Worm (Caenorhabditis elegans) whole organism, L4 larva: ENCODE results near the gene C34B4.5.
"Not testable (repeated sequence)": the region's sequence is repeated elsewhere in the genome, so short reads cannot be mapped to it uniquely, and the experiment has no call there.

Experiments used
- T26A8.4 ChIP-seq: fragments of 200-800 bp; sonication (Bioruptor generic); IDR thresholded peaks from 2 replicates; pipeline ENCODE4 v1.3.6; 2022; ENCODE audit warnings: missing genetic modification characterization, missing compliant biosample characterization
- Y48G9A.11 ChIP-seq: fragments of 200-800 bp; sonication (Bioruptor generic); IDR thresholded peaks from 2 replicates; pipeline ENCODE4 v1.3.6; 2022; ENCODE audit warnings: missing genetic modification reagents, missing genetic modification characterization, missing compliant biosample characterization
- Y75B8A.6 ChIP-seq: fragments of 200-800 bp; sonication (Bioruptor generic); IDR thresholded peaks from 2 replicates; pipeline ENCODE4 v1.3.6; 2022; ENCODE audit warnings: missing genetic modification reagents, missing genetic modification characterization, missing compliant biosample characterization
- arid-1 ChIP-seq: fragments of 200-800 bp; sonication (Bioruptor generic); conservative IDR thresholded peaks from 2 replicates; pipeline ENCODE4 v1.3.6; 2022; ENCODE audit warnings: missing genetic modification reagents, missing genetic modification characterization, missing compliant biosample characterization
- ceh-20 ChIP-seq: fragments of 200-800 bp; sonication (Bioruptor generic); IDR thresholded peaks from 2 replicates; pipeline ENCODE4 v1.3.6; 2022; ENCODE audit warnings: missing genetic modification reagents, missing genetic modification characterization, missing compliant biosample characterization
- ceh-32 ChIP-seq: sonication (generic microtip); optimal IDR thresholded peaks from 2 replicates; lab custom pipeline; 2016; ENCODE audit warnings: mild to moderate bottlenecking, missing genetic modification characterization, missing compliant biosample characterization; ENCODE audit not compliant: poor library complexity
- ceh-44 ChIP-seq: fragments of 200-800 bp; sonication (Bioruptor generic); IDR thresholded peaks from 2 replicates; pipeline ENCODE4 v1.3.6; 2022; ENCODE audit warnings: missing genetic modification reagents, missing genetic modification characterization, missing compliant biosample characterization
- ceh-62 ChIP-seq: sonication (generic microtip); optimal IDR thresholded peaks from 2 replicates; lab custom pipeline; 2017; ENCODE audit warnings: missing biosample characterization, missing genetic modification characterization
- ceh-82 ChIP-seq: sonication (generic microtip); optimal IDR thresholded peaks from 2 replicates; lab custom pipeline; 2017; ENCODE audit warnings: missing biosample characterization, missing genetic modification characterization
- ctbp-1 ChIP-seq: fragments of 200-800 bp; sonication (Bioruptor generic); IDR thresholded peaks from 2 replicates; pipeline ENCODE4 v1.3.6; 2022; ENCODE audit warnings: missing genetic modification reagents, missing genetic modification characterization, missing compliant biosample characterization
- daf-12 ChIP-seq: fragments of 150-350 bp; optimal IDR thresholded peaks from 2 replicates; lab custom pipeline; 2014; ENCODE audit warnings: missing biosample characterization, missing genetic modification reagents, missing genetic modification characterization
- daf-19 ChIP-seq: fragments of 200-800 bp; sonication (Bioruptor generic); conservative IDR thresholded peaks from 2 replicates; pipeline ENCODE4 v1.3.6; 2022; ENCODE audit warnings: missing genetic modification characterization, missing compliant biosample characterization
- daf-8 ChIP-seq: fragments of 200-800 bp; sonication (Bioruptor generic); IDR thresholded peaks from 2 replicates; pipeline ENCODE4 v1.3.6; 2022; ENCODE audit warnings: missing genetic modification characterization, missing compliant biosample characterization
- dmd-8 ChIP-seq: fragments of 200-800 bp; sonication (Bioruptor generic); IDR thresholded peaks from 2 replicates; pipeline ENCODE4 v1.3.6; 2022; ENCODE audit warnings: missing genetic modification characterization, missing compliant biosample characterization
- dve-1 ChIP-seq: sonication (generic microtip); optimal IDR thresholded peaks from 2 replicates; lab custom pipeline; 2017; ENCODE audit warnings: antibody characterized with exemption, mild to moderate bottlenecking, missing genetic modification characterization, missing compliant biosample characterization; ENCODE audit not compliant: insufficient read depth
- egl-27 ChIP-seq: sonication (generic microtip); optimal IDR thresholded peaks from 3 replicates; lab custom pipeline; 2017; ENCODE audit warnings: missing biosample characterization, missing genetic modification reagents, missing genetic modification characterization
- egl-43 ChIP-seq: fragments of 200-800 bp; sonication (Bioruptor generic); IDR thresholded peaks from 2 replicates; pipeline ENCODE4 v1.3.6; 2022; ENCODE audit warnings: missing genetic modification reagents, missing genetic modification characterization, missing compliant biosample characterization
- fkh-10 ChIP-seq: fragments of 150-350 bp; optimal IDR thresholded peaks from 2 replicates; lab custom pipeline; 2014; ENCODE audit warnings: missing biosample characterization, missing genetic modification reagents, missing genetic modification characterization
- hif-1 ChIP-seq, 2 experiments: sonication (generic microtip); optimal IDR thresholded peaks; 2 replicates each; lab custom pipeline; 2016 to 2017; ENCODE audit warnings: missing compliant biosample characterization in 2 of 2, missing genetic modification characterization in 2 of 2, missing genetic modification reagents in 2 of 2, missing genotype in 2 of 2, mild to moderate bottlenecking in 1 of 2
- hlh-11 ChIP-seq: fragments of 200-800 bp; sonication (Bioruptor generic); optimal IDR thresholded peaks from 2 replicates; lab custom pipeline; 2018; ENCODE audit warnings: mild to moderate bottlenecking, missing genetic modification characterization, missing compliant biosample characterization
- lin-13 ChIP-seq: fragments of 150-350 bp; optimal IDR thresholded peaks from 2 replicates; lab custom pipeline; 2014; ENCODE audit warnings: missing biosample characterization, missing genetic modification reagents, missing genetic modification characterization
- lin-15B ChIP-seq: fragments of 150-350 bp; sonication (generic microtip); optimal IDR thresholded peaks from 3 replicates; lab custom pipeline; 2014; ENCODE audit warnings: missing biosample characterization, missing genetic modification characterization
- lir-3 ChIP-seq: sonication (generic microtip); optimal IDR thresholded peaks from 2 replicates; lab custom pipeline; 2016; ENCODE audit warnings: mild to moderate bottlenecking, missing genetic modification characterization, missing compliant biosample characterization
- mdt-29 ChIP-seq: fragments of 200-800 bp; sonication (Bioruptor generic); IDR thresholded peaks from 2 replicates; pipeline ENCODE4 v1.3.6; 2022; ENCODE audit warnings: missing genetic modification reagents, missing genetic modification characterization, missing compliant biosample characterization
- mes-2 ChIP-seq: sonication (generic microtip); optimal IDR thresholded peaks from 2 replicates; lab custom pipeline; 2016; ENCODE audit warnings: missing genotype, mild to moderate bottlenecking, missing genetic modification characterization, missing compliant biosample characterization; ENCODE audit not compliant: poor library complexity, severe bottlenecking
- nhr-10 ChIP-seq: fragments of 150-350 bp; optimal IDR thresholded peaks from 2 replicates; lab custom pipeline; 2014; ENCODE audit warnings: missing biosample characterization, missing genetic modification characterization
- nhr-102 ChIP-seq: sonication (generic microtip); optimal IDR thresholded peaks from 2 replicates; lab custom pipeline; 2016; ENCODE audit warnings: mild to moderate bottlenecking, missing genetic modification characterization, moderate library complexity, missing compliant biosample characterization
- nhr-11 ChIP-seq: fragments of 150-350 bp; optimal IDR thresholded peaks from 2 replicates; lab custom pipeline; 2014; ENCODE audit warnings: missing biosample characterization, missing genetic modification characterization
- nhr-111 ChIP-seq: fragments of 200-800 bp; sonication (Bioruptor generic); optimal IDR thresholded peaks from 2 replicates; lab custom pipeline; 2018; ENCODE audit warnings: mild to moderate bottlenecking, missing genetic modification characterization, missing compliant biosample characterization
- nhr-237 ChIP-seq: sonication (generic microtip); optimal IDR thresholded peaks from 2 replicates; lab custom pipeline; 2017; ENCODE audit warnings: missing biosample characterization, missing genetic modification characterization
- nhr-25 ChIP-seq: sonication (generic microtip); optimal IDR thresholded peaks from 2 replicates; lab custom pipeline; 2017; ENCODE audit warnings: missing genetic modification characterization, mild to moderate bottlenecking, missing compliant biosample characterization, antibody characterized with exemption, moderate library complexity, borderline replicate concordance; ENCODE audit not compliant: insufficient read depth
- nhr-41 ChIP-seq: fragments of 200-800 bp; sonication (Bioruptor generic); IDR thresholded peaks from 2 replicates; pipeline ENCODE4 v1.3.6; 2022; ENCODE audit warnings: missing genetic modification reagents, missing genetic modification characterization, missing compliant biosample characterization
- nhr-42 ChIP-seq: fragments of 200-800 bp; sonication (Bioruptor generic); IDR thresholded peaks from 2 replicates; pipeline ENCODE4 v1.3.6; 2022; ENCODE audit warnings: missing genetic modification characterization, missing compliant biosample characterization
- nhr-76 ChIP-seq: fragments of 150-350 bp; optimal IDR thresholded peaks from 2 replicates; lab custom pipeline; 2014; ENCODE audit warnings: missing biosample characterization, missing genetic modification characterization
- php-3 ChIP-seq: fragments of 200-800 bp; sonication (Bioruptor generic); IDR thresholded peaks from 2 replicates; pipeline ENCODE4 v1.3.6; 2022; ENCODE audit warnings: missing genetic modification reagents, missing genetic modification characterization, missing compliant biosample characterization
- rbr-2 ChIP-seq: sonication (generic microtip); optimal IDR thresholded peaks from 2 replicates; lab custom pipeline; 2016; ENCODE audit warnings: missing genotype, missing genetic modification characterization, missing compliant biosample characterization
- saeg-2 ChIP-seq: fragments of 200-800 bp; sonication (Bioruptor generic); IDR thresholded peaks from 2 replicates; pipeline ENCODE4 v1.3.6; 2022; ENCODE audit warnings: missing genetic modification reagents, missing genetic modification characterization, missing compliant biosample characterization
- set-16 ChIP-seq: fragments of 200-800 bp; sonication (Bioruptor generic); IDR thresholded peaks from 2 replicates; pipeline ENCODE4 v1.3.6; 2022; ENCODE audit warnings: missing genetic modification reagents, missing genetic modification characterization, missing compliant biosample characterization
- snpc-1.2 ChIP-seq: fragments of 200-800 bp; sonication (Bioruptor generic); IDR thresholded peaks from 2 replicates; pipeline ENCODE4 v1.3.6; 2022; ENCODE audit warnings: missing genetic modification reagents, missing genetic modification characterization, missing compliant biosample characterization
- spr-3 ChIP-seq: fragments of 200-800 bp; sonication (Bioruptor generic); optimal IDR thresholded peaks from 2 replicates; lab custom pipeline; 2018; ENCODE audit warnings: mild to moderate bottlenecking, missing genetic modification characterization, missing compliant biosample characterization
- tra-1 ChIP-seq: fragments of 200-800 bp; sonication (Bioruptor generic); IDR thresholded peaks from 2 replicates; pipeline ENCODE4 v1.3.6; 2022; ENCODE audit warnings: missing genetic modification reagents, missing genetic modification characterization, missing compliant biosample characterization
- unc-62 ChIP-seq, 3 experiments: fragments of 150-350 bp in 1 of 3; sonication (generic microtip); optimal IDR thresholded peaks in 2 of 3; peaks in 1 of 3; 1 replicate in 1 of 3; 2 replicates in 2 of 3; lab custom pipeline; 2014 to 2017; ENCODE audit warnings: missing biosample characterization in 3 of 3, missing genetic modification characterization in 3 of 3, missing genetic modification reagents in 3 of 3, missing genotype in 1 of 3
- vab-7 ChIP-seq: fragments of 200-800 bp; sonication (Bioruptor generic); IDR thresholded peaks from 2 replicates; pipeline ENCODE4 v1.3.6; 2022; ENCODE audit warnings: missing genetic modification reagents, missing genetic modification characterization, missing compliant biosample characterization
- zag-1 ChIP-seq: fragments of 150-350 bp; optimal IDR thresholded peaks from 2 replicates; lab custom pipeline; 2014; ENCODE audit warnings: missing biosample characterization, missing genetic modification characterization

Gene C34B4.5

ce11 chrV:13121266-13121665 is 25.5 kb downstream of the C34B4.5 start:
- TF ChIP-seq ceh-32 (tag; lab: Kevin White, UChicago), result no peak
- TF ChIP-seq daf-8 (GFP tag; lab: Robert Waterston, UW), result no peak
- peak in 1 of 2 experiments; percentile 93 for TF ChIP-seq unc-62 (GFP tag; optimal IDR thresholded peaks at IDR 0.05 in 1 of 2; lab: Kevin White, UChicago)
- no peak for TF ChIP-seq unc-62 (tag; optimal IDR thresholded peaks at IDR 0.05; lab: Kevin White, UChicago)
- TF ChIP-seq, all 104 proteins: peak for 1

- 0 out of 2 replicates have a peak, but pooled peaks have one; percentile 5 for TF ChIP-seq arid-1 (GFP tag; lab: Robert Waterston, UW)
- peak; percentile 59 for TF ChIP-seq set-16 (GFP tag; lab: Robert Waterston, UW)
- TF ChIP-seq snpc-1.2, result peak; percentile 32; the same call in 1 of the 2 replicates
- TF ChIP-seq ctbp-1, result 0 out of 2 replicates have a peak, but pooled peaks have one; percentile 53
- peak in 1 of 2 experiments; percentile 23 for TF ChIP-seq unc-62 (GFP tag; optimal IDR thresholded peaks at IDR 0.05 in 1 of 2; lab: Kevin White, UChicago)
- TF ChIP-seq unc-62 (tag; optimal IDR thresholded peaks at IDR 0.05; lab: Kevin White, UChicago), result not testable (repeated sequence)
- TF ChIP-seq egl-43 (GFP tag; lab: Robert Waterston, UW), result peak; percentile 51; the same call in 1 of the 2 replicates
- 0 out of 2 replicates have a peak, but pooled peaks have one; percentile 32 for TF ChIP-seq saeg-2
- peak; percentile 64 for TF ChIP-seq T26A8.4
These were observed 30.2 kb downstream of the C34B4.5 start for ce11 chrV:13125942-13126341.

- TF ChIP-seq spr-3 (no peak), nhr-25 (peak; percentile 17), nhr-237 (no peak), ceh-62 (tag; lab: Kevin White, UChicago) (no peak), daf-12 (tag; lab: Kevin White, UChicago) (no peak)
These were observed 34.1 kb downstream of the C34B4.5 start, which contains the start of gene eat-6 for ce11 chrV:13129895-13130294. Gene eat-6 (minus strand): TSS chrV:13129995.

DNA sequence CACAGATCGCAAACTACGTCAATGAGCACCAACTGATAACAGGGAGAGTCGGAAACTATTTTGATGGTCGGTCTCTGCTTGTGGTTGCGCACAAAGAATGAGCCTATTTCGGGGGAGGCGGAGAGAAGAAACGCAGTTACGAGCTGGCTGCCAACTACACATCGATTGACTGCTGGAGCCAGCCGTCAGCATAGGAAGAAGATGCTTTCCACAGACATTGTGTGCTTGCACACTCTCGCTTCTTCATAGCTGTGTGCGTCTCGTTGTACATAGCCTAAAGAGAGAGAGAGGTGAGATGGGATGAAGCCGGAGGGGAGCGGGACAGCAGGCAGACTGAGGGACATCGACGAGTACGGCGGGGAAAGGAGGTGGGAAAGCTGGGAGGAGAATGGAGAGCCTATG is 34.7 kb downstream of the C34B4.5 start:
- TF ChIP-seq nhr-42 (GFP tag; lab: Robert Waterston, UW) (no peak), dve-1 (tag; lab: Kevin White, UChicago) (peak; percentile 64), php-3 (GFP tag; lab: Robert Waterston, UW) (peak; percentile 63), lir-3 (no peak), arid-1 (GFP tag; lab: Robert Waterston, UW) (peak; percentile 58; the same call in 1 of the 2 replicates), hlh-11 (tag; lab: Kevin White, UChicago) (peak; percentile 90), nhr-111 (no peak), Y75B8A.6 (no peak), lin-15B (no peak), nhr-76 (tag; lab: Kevin White, UChicago) (no peak), ceh-44 (GFP tag; lab: Robert Waterston, UW) (no peak), daf-8 (GFP tag; lab: Robert Waterston, UW) (no peak), rbr-2 (peak; percentile 77), mdt-29 (GFP tag; lab: Robert Waterston, UW) (peak; percentile 49; the same call in 1 of the 2 replicates), nhr-11 (tag; lab: Kevin White, UChicago) (peak; percentile 63), egl-27 (tag; lab: Kevin White, UChicago) (no peak), hif-1 (tag; optimal IDR thresholded peaks at IDR 0.05; lab: Kevin White, UChicago) (peak in 1 of 2 experiments; percentile 30), mes-2 (tag; lab: Kevin White, UChicago) (peak; percentile 52), nhr-102 (tag; lab: Kevin White, UChicago) (peak; percentile 7), dmd-8 (GFP tag; lab: Robert Waterston, UW) (peak; percentile 74; the same call in 1 of the 2 replicates), lin-13 (peak; percentile 70), ceh-82 (tag; lab: Kevin White, UChicago) (no peak), vab-7 (GFP tag; lab: Robert Waterston, UW) (no peak), ceh-20 (no peak), daf-19 (GFP tag; lab: Robert Waterston, UW) (no peak), nhr-10 (peak; percentile 4), fkh-10 (GFP tag; lab: Kevin White, UChicago) (peak; percentile 64), Y48G9A.11 (GFP tag; lab: Robert Waterston, UW) (no peak), nhr-41 (GFP tag; lab: Robert Waterston, UW) (0 out of 2 replicates have a peak, but pooled peaks have one; percentile 7), zag-1 (tag; lab: Kevin White, UChicago) (no peak), tra-1 (GFP tag; lab: Robert Waterston, UW) (peak; percentile 32; the same call in 1 of the 2 replicates)
